Fruit fly (Drosophila melanogaster) whole organism, embryonic: Measurements from ENCODE around the gene Scox.

Source experiments
- BEAF-32 ChIP-seq: fragments of 200-800 bp; sonication (Bioruptor generic); optimal IDR thresholded peaks from 3 replicates; lab custom pipeline; 2017; ENCODE audit warnings: missing biosample characterization, missing genetic modification characterization, mild to moderate bottlenecking, moderate library complexity, missing genetic modification reagents
- CG10274 ChIP-seq: fragments of 200-800 bp; sonication (Bioruptor generic); optimal IDR thresholded peaks from 3 replicates; lab custom pipeline; 2017; ENCODE audit warnings: missing biosample characterization, mild to moderate bottlenecking, missing genetic modification characterization
- CG10366 ChIP-seq: fragments of 200-800 bp; sonication (Bioruptor generic); IDR thresholded peaks from 2 replicates; pipeline ENCODE4 v1.3.6; 2022; ENCODE audit warnings: missing biosample characterization, missing genetic modification characterization
- CG11093 ChIP-seq: fragments of 200-800 bp; sonication (Bioruptor generic); IDR thresholded peaks from 3 replicates; pipeline ENCODE4 v1.3.6; 2022; ENCODE audit warnings: missing biosample characterization, missing genetic modification characterization
- CG11456 ChIP-seq: fragments of 200-800 bp; sonication (Bioruptor generic); IDR thresholded peaks from 3 replicates; pipeline ENCODE4 v1.3.6; 2022; ENCODE audit warnings: missing biosample characterization, missing genetic modification characterization
- CG12942 ChIP-seq: fragments of 200-800 bp; sonication (Bioruptor generic); optimal IDR thresholded peaks from 3 replicates; lab custom pipeline; 2016; ENCODE audit warnings: missing biosample characterization, missing genetic modification characterization
- CG14014 ChIP-seq: fragments of 200-800 bp; sonication (Bioruptor generic); IDR thresholded peaks from 2 replicates; pipeline ENCODE4 v1.3.6; 2022; ENCODE audit warnings: missing biosample characterization, missing genetic modification characterization
- CG14860 ChIP-seq: fragments of 200-800 bp; sonication (Bioruptor generic); IDR thresholded peaks from 3 replicates; pipeline ENCODE4 v1.3.6; 2022; ENCODE audit warnings: missing biosample characterization, missing genetic modification characterization; ENCODE audit not compliant: partially characterized antibody
- CG15479 ChIP-seq: fragments of 200-800 bp; sonication (Bioruptor generic); optimal IDR thresholded peaks from 3 replicates; lab custom pipeline; 2019; ENCODE audit warnings: missing biosample characterization, mild to moderate bottlenecking, missing genetic modification characterization, moderate library complexity
- CG18619 ChIP-seq: fragments of 200-800 bp; sonication (Bioruptor generic); optimal IDR thresholded peaks from 3 replicates; lab custom pipeline; 2017; ENCODE audit warnings: missing biosample characterization, mild to moderate bottlenecking, missing genetic modification characterization
- CG34224 ChIP-seq: fragments of 200-800 bp; sonication (Bioruptor generic); IDR thresholded peaks from 3 replicates; pipeline ENCODE4 v1.3.6; 2022; ENCODE audit warnings: missing biosample characterization, missing genetic modification characterization; ENCODE audit not compliant: partially characterized antibody
- CG34422 ChIP-seq: fragments of 200-800 bp; sonication (Bioruptor generic); IDR thresholded peaks from 3 replicates; pipeline ENCODE4 v1.3.6; 2022; ENCODE audit warnings: missing biosample characterization, missing genetic modification characterization
- CG3847 ChIP-seq: fragments of 200-800 bp; sonication (Bioruptor generic); IDR thresholded peaks from 2 replicates; pipeline ENCODE4 v1.3.6; 2022; ENCODE audit warnings: missing biosample characterization, missing genetic modification characterization
- CG4360 ChIP-seq: fragments of 200-800 bp; sonication (Bioruptor generic); IDR thresholded peaks from 2 replicates; pipeline ENCODE4 v1.3.6; 2022; ENCODE audit warnings: missing biosample characterization, missing genetic modification characterization
- CG7271 ChIP-seq: fragments of 200-800 bp; sonication (Bioruptor generic); optimal IDR thresholded peaks from 2 replicates; lab custom pipeline; 2018; ENCODE audit warnings: missing biosample characterization, mild to moderate bottlenecking, missing genetic modification characterization, moderate library complexity
- CG8924 ChIP-seq: fragments of 200-800 bp; optimal IDR thresholded peaks from 3 replicates; lab custom pipeline; 2019; ENCODE audit warnings: missing biosample characterization, mild to moderate bottlenecking, missing genetic modification characterization, moderate library complexity
- CkIIα-i1 ChIP-seq: fragments of 200-800 bp; sonication (Bioruptor generic); IDR thresholded peaks from 2 replicates; pipeline ENCODE4 v1.3.6; 2022; ENCODE audit warnings: missing biosample characterization, missing genetic modification characterization
- Dbx ChIP-seq: fragments of 200-800 bp; sonication (Bioruptor generic); IDR thresholded peaks from 3 replicates; pipeline ENCODE4 v1.3.6; 2022; ENCODE audit warnings: missing biosample characterization, missing genetic modification characterization
- E2f2 ChIP-seq: fragments of 200-800 bp; sonication (Bioruptor generic); IDR thresholded peaks from 2 replicates; pipeline ENCODE4 v1.3.6; 2022; ENCODE audit warnings: missing biosample characterization, missing genetic modification characterization
- HmgZ ChIP-seq: fragments of 200-800 bp; sonication (Bioruptor generic); optimal IDR thresholded peaks from 2 replicates; lab custom pipeline; 2018; ENCODE audit warnings: missing biosample characterization, mild to moderate bottlenecking, missing genetic modification characterization
- MESR4 ChIP-seq: fragments of 200-800 bp; sonication (Bioruptor generic); optimal IDR thresholded peaks from 2 replicates; lab custom pipeline; 2018; ENCODE audit warnings: missing biosample characterization, mild to moderate bottlenecking, missing genetic modification characterization, moderate library complexity
- Med ChIP-seq: fragments of 200-800 bp; sonication (Bioruptor generic); peaks from one replicate; lab custom pipeline; 2016; ENCODE audit warnings: missing biosample characterization, missing genetic modification characterization, mild to moderate bottlenecking, inconsistent platforms, moderate library complexity
- Myb ChIP-seq: fragments of 200-800 bp; sonication (Bioruptor generic); optimal IDR thresholded peaks from 2 replicates; lab custom pipeline; 2016; ENCODE audit warnings: missing biosample characterization, missing genetic modification characterization
- Oli ChIP-seq: fragments of 200-800 bp; sonication (Bioruptor generic); optimal IDR thresholded peaks from 2 replicates; lab custom pipeline; 2018; ENCODE audit warnings: missing biosample characterization, mild to moderate bottlenecking, missing genetic modification characterization, moderate library complexity
- Ptx1 ChIP-seq: fragments of 200-800 bp; sonication (Bioruptor generic); IDR thresholded peaks from 2 replicates; pipeline ENCODE4 v1.3.6; 2022; ENCODE audit warnings: missing biosample characterization, missing genetic modification characterization
- Sin3A ChIP-seq: fragments of >200 bp; optimal IDR thresholded peaks from 2 replicates; lab custom pipeline; 2018
- ash1 ChIP-seq: fragments of 200-800 bp; sonication (Bioruptor generic); optimal IDR thresholded peaks from 2 replicates; lab custom pipeline; 2018; ENCODE audit warnings: missing biosample characterization, mild to moderate bottlenecking, missing genetic modification characterization
- ato ChIP-seq: fragments of 200-800 bp; sonication (Bioruptor generic); IDR thresholded peaks from 2 replicates; pipeline ENCODE4 v1.3.6; 2022; ENCODE audit warnings: missing biosample characterization, missing genetic modification characterization; ENCODE audit not compliant: partially characterized antibody
- az2 ChIP-seq: fragments of 200-800 bp; sonication (Bioruptor generic); optimal IDR thresholded peaks from 3 replicates; lab custom pipeline; 2016; ENCODE audit warnings: missing biosample characterization, missing genetic modification characterization
- bigmax ChIP-seq: fragments of 200-800 bp; sonication (Bioruptor generic); optimal IDR thresholded peaks from 2 replicates; lab custom pipeline; 2018; ENCODE audit warnings: missing biosample characterization, mild to moderate bottlenecking, missing genetic modification characterization
- cad ChIP-seq: fragments of >200 bp; optimal IDR thresholded peaks from 2 replicates; lab custom pipeline; 2017; ENCODE audit warnings: missing biosample characterization, missing genetic modification characterization
- dm ChIP-seq: fragments of 200-800 bp; sonication (Bioruptor generic); optimal IDR thresholded peaks from 3 replicates; lab custom pipeline; 2016; ENCODE audit warnings: missing biosample characterization, missing genetic modification characterization
- ems ChIP-seq: fragments of 200-800 bp; sonication (Bioruptor generic); optimal IDR thresholded peaks from 3 replicates; lab custom pipeline; 2016; ENCODE audit warnings: missing biosample characterization, missing genetic modification characterization
- gfzf ChIP-seq: fragments of 200-800 bp; sonication (Bioruptor generic); optimal IDR thresholded peaks from 2 replicates; lab custom pipeline; 2016; ENCODE audit warnings: missing biosample characterization, mild to moderate bottlenecking, missing genetic modification characterization, moderate library complexity
- hbn ChIP-seq: fragments of 200-800 bp; sonication (Bioruptor generic); IDR thresholded peaks from 2 replicates; pipeline ENCODE4 v1.3.6; 2022; ENCODE audit warnings: missing biosample characterization, missing genetic modification characterization; ENCODE audit not compliant: partially characterized antibody
- mam ChIP-seq: fragments of 200-800 bp; sonication (Bioruptor generic); optimal IDR thresholded peaks from 3 replicates; lab custom pipeline; 2016; ENCODE audit warnings: missing biosample characterization, missing genetic modification characterization
- mirr ChIP-seq: fragments of 200-800 bp; sonication (Bioruptor generic); optimal IDR thresholded peaks from 3 replicates; lab custom pipeline; 2018; ENCODE audit warnings: missing biosample characterization, mild to moderate bottlenecking, missing genetic modification characterization
- mld ChIP-seq: fragments of 200-800 bp; sonication (Bioruptor generic); IDR thresholded peaks from 3 replicates; pipeline ENCODE4 v1.3.6; 2022; ENCODE audit warnings: missing biosample characterization, missing genetic modification characterization; ENCODE audit not compliant: partially characterized antibody
- nau ChIP-seq: fragments of 200-800 bp; sonication (Bioruptor generic); optimal IDR thresholded peaks from 3 replicates; lab custom pipeline; 2017; ENCODE audit warnings: missing biosample characterization, mild to moderate bottlenecking, missing genetic modification characterization, missing genetic modification reagents
- nerfin-2 ChIP-seq: fragments of 200-800 bp; sonication (Bioruptor generic); IDR thresholded peaks from 2 replicates; pipeline ENCODE4 v1.3.6; 2022; ENCODE audit warnings: missing biosample characterization, missing genetic modification characterization; ENCODE audit not compliant: partially characterized antibody
- pzg ChIP-seq: fragments of 200-800 bp; sonication (Bioruptor generic); optimal IDR thresholded peaks from 3 replicates; lab custom pipeline; 2018; ENCODE audit warnings: missing biosample characterization, mild to moderate bottlenecking, missing genetic modification characterization, moderate library complexity
- row ChIP-seq: fragments of 200-800 bp; sonication (Bioruptor generic); IDR thresholded peaks from 3 replicates; pipeline ENCODE4 v1.3.6; 2022; ENCODE audit warnings: missing biosample characterization, missing genetic modification characterization
- scrt ChIP-seq: fragments of 200-800 bp; sonication (Bioruptor generic); optimal IDR thresholded peaks from 2 replicates; lab custom pipeline; 2018; ENCODE audit warnings: missing biosample characterization, mild to moderate bottlenecking, missing genetic modification characterization, moderate library complexity
- sim ChIP-seq: fragments of 200-800 bp; sonication (Bioruptor generic); IDR thresholded peaks from 2 replicates; pipeline ENCODE4 v1.3.6; 2022; ENCODE audit warnings: missing biosample characterization, missing genetic modification characterization
- ssp ChIP-seq: fragments of 200-800 bp; sonication (Bioruptor generic); IDR thresholded peaks from 2 replicates; pipeline ENCODE4 v1.3.6; 2022; ENCODE audit warnings: missing biosample characterization, missing genetic modification characterization
- stwl ChIP-seq: fragments of 200-800 bp; sonication (Bioruptor generic); optimal IDR thresholded peaks from 3 replicates; lab custom pipeline; 2018; ENCODE audit warnings: missing biosample characterization, mild to moderate bottlenecking, missing genetic modification characterization, moderate library complexity
- unc-4 ChIP-seq: fragments of 200-800 bp; sonication (Bioruptor generic); IDR thresholded peaks from 2 replicates; pipeline ENCODE4 v1.3.6; 2022; ENCODE audit warnings: missing biosample characterization, missing genetic modification characterization; ENCODE audit not compliant: partially characterized antibody
- z ChIP-seq: fragments of 200-800 bp; sonication (Bioruptor generic); IDR thresholded peaks from 3 replicates; pipeline ENCODE4 v1.3.6; 2022; ENCODE audit warnings: missing biosample characterization, missing genetic modification characterization

The Scox gene

DNA sequence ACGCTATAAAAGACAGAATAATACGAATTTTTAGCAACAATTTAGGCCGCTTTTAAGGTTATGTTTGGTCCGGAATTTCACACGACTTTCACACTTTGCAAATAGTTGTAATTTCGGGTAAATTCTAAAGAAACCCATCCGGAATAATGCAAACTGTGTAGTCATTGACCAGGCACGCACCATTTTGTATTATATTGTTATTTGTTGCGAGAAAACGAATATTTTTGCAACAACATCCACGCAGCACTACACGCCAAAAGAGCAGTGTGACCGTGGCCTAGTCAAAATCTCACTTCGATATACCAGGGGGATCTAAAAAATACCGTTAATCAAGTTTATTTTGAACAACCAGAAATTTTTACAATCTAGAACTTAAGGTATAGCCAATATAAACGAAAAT is 1.2 kb downstream of the Scox start, which contains the start of gene eIF3i (continued):
- TF ChIP-seq gfzf (GFP tag; lab: Kevin White, UChicago) (peak; percentile 77), CG15479 (GFP tag; lab: Kevin White, UChicago) (peak; percentile 28), MESR4 (GFP tag; lab: Kevin White, UChicago) (peak; percentile 66), CG18619 (GFP tag; lab: Kevin White, UChicago) (no peak), Oli (tag; lab: Kevin White, UChicago) (no peak), pzg (GFP tag; lab: Kevin White, UChicago) (peak; percentile 55), CG4360 (0 out of 2 replicates have a peak, but pooled peaks have one; percentile 33), CG12942 (GFP tag; lab: Kevin White, UChicago) (no peak), Dbx (no peak), dm (GFP tag; lab: Kevin White, UChicago) (peak; percentile 61), scrt (GFP tag; lab: Kevin White, UChicago) (no peak), Myb (peak; percentile 13), CG34224 (no peak), Med (GFP tag; lab: Kevin White, UChicago) (peak; percentile 65), BEAF-32 (GFP tag; lab: Kevin White, UChicago) (peak; percentile 17), stwl (tag; lab: Kevin White, UChicago) (peak; percentile 11), ssp (GFP tag; lab: Robert Waterston, UW) (no peak), bigmax (GFP tag; lab: Kevin White, UChicago) (peak; percentile 97), CG11093 (GFP tag; lab: Robert Waterston, UW) (no peak), CG8924 (tag; lab: Kevin White, UChicago) (peak; percentile 6), mirr (GFP tag; lab: Kevin White, UChicago) (no peak)

- no peak for TF ChIP-seq CG10274
- TF ChIP-seq nau (GFP tag; lab: Kevin White, UChicago) = no peak
- TF ChIP-seq z (GFP tag; lab: Robert Waterston, UW) = 0 out of 3 replicates have a peak, but pooled peaks have one; percentile 57
- peak; percentile 68 for TF ChIP-seq Med (GFP tag; lab: Kevin White, UChicago)
- TF ChIP-seq ato (GFP tag; lab: Robert Waterston, UW) = no peak
These were observed 2.8 kb downstream of the Scox start for dm6 chr2L:4965923-4966322.

DNA sequence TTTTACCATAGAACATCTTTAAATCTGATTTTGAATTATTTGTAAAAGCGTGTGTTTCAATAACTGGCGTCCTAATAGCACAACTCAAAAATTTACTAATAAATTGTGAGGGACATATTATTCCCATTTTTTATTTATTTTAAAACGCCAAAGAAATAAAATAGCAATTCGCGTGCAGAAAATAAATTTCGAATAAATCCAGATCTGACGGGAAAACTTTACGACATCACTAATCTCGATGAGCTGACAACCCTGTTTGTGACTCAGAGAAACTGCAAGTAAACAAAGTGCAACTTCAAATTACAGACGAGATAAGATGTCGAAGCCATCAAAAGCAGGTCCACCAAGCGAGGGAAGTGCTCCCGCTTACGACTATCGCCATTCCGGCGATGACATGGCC is 3.3 kb downstream of the Scox start, which contains the start of gene CG34125:
Gene CG34125, plus strand, starts transcription at position 254 of the 400 bp plus-strand sequence.
- TF ChIP-seq Ptx1 (GFP tag; lab: Robert Waterston, UW) (no peak), CG10366 (GFP tag; lab: Robert Waterston, UW) (0 out of 2 replicates have a peak, but pooled peaks have one; percentile 10), nerfin-2 (GFP tag; lab: Robert Waterston, UW) (no peak), sim (GFP tag; lab: Robert Waterston, UW) (no peak), E2f2 (GFP tag; lab: Robert Waterston, UW) (0 out of 2 replicates have a peak, but pooled peaks have one; percentile 22), CG3847 (GFP tag; lab: Robert Waterston, UW) (peak; percentile 26; the same call in 1 of the 2 replicates), Sin3A (lab: Kevin White, UChicago) (no peak), HmgZ (tag; lab: Kevin White, UChicago) (peak; percentile 13), mld (GFP tag; lab: Robert Waterston, UW) (no peak), unc-4 (GFP tag; lab: Robert Waterston, UW) (no peak), az2 (peak; percentile 6), CG34422 (GFP tag; lab: Robert Waterston, UW) (0 out of 3 replicates have a peak, but pooled peaks have one; percentile 8), cad (no peak), CG11456 (GFP tag; lab: Robert Waterston, UW) (0 out of 3 replicates have a peak, but pooled peaks have one; percentile 47), CkIIα-i1 (GFP tag; lab: Robert Waterston, UW) (no peak), CG10274 (no peak), mam (GFP tag; lab: Kevin White, UChicago) (peak; percentile 14), CG7271 (tag; lab: Kevin White, UChicago) (no peak), ems (GFP tag; lab: Kevin White, UChicago) (peak; percentile 10), row (GFP tag; lab: Robert Waterston, UW) (peak; percentile 86), CG14860 (no peak), ash1 (GFP tag; lab: Kevin White, UChicago) (no peak), CG14014 (GFP tag; lab: Robert Waterston, UW) (0 out of 2 replicates have a peak, but pooled peaks have one; percentile 11), hbn (no peak), pzg (GFP tag; lab: Kevin White, UChicago) (peak; percentile 33)
